Worm (Caenorhabditis elegans): ENCODE results near the gene nhr-183.

DNA sequence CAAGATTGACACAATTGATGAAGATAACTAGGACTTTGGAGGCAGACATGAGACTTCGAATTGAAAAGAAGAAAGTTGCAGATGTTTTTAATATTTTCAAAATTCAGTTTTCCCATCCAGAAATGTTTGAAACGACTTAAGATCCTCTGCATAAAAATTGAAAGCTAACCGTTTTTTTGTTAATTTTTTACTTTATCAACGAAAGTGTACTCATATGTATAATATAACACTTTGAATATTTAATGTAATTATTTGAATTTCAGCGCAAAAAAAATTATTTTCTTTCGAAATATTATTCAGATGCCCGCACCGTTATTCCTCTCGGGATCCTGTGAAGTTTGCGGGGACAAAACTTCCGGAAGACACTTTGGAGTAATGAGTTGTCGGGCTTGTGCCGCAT, 37.5 kb downstream of the nhr-183 start, which contains the start of gene nhr-18:
- TF ChIP-seq ama-1 (optimal IDR thresholded peaks at IDR 0.05) (no peak), unc-62 (GFP tag; optimal IDR thresholded peaks at IDR 0.05) (no peak), nhr-12 (tag; optimal IDR thresholded peaks at IDR 0.05) (no peak), ceh-9 (tag; optimal IDR thresholded peaks at IDR 0.05) (no peak)

All from whole organism, L3 larva.